Fruit fly (Drosophila melanogaster): ENCODE measurements around the gene Hsp67Bc.

- TF ChIP-seq psq (optimal IDR thresholded peaks at IDR 0.05) (no peak), h (optimal IDR thresholded peaks at IDR 0.05) (no peak), Myc (optimal IDR thresholded peaks at IDR 0.05) (no peak), insv (optimal IDR thresholded peaks at IDR 0.05) (no peak), ttk (optimal IDR thresholded peaks at IDR 0.05) (no peak)
These were observed 4.8 kb downstream of the Hsp67Bc start for dm6 chr3L:9367431-9367867.

Measured in Kc167 (cell line).